Worm (Caenorhabditis elegans): ENCODE measurements around the gene C46C2.5.

- TF ChIP-seq aly-2 (tag; optimal IDR thresholded peaks at IDR 0.05) (no peak), lsy-2 (tag; optimal IDR thresholded peaks at IDR 0.05) (no peak), blmp-1 (tag; optimal IDR thresholded peaks at IDR 0.05; ENCODE audit: insufficient read depth) (no peak), nhr-12 (tag; optimal IDR thresholded peaks at IDR 0.05) (no peak), ZK546.5 (tag; optimal IDR thresholded peaks at IDR 0.05) (no peak)
These were observed 24.5 kb upstream of the C46C2.5 start for ce11 chrIV:9216956-9217355.
